Worm (Caenorhabditis elegans) whole organism, L3 larva: ENCODE measurements around the gene ttbk-5.

Source experiments
- ZK546.5 ChIP-seq: sonication (generic microtip); optimal IDR thresholded peaks from 2 replicates; lab custom pipeline; 2017; ENCODE audit warnings: missing biosample characterization, missing genetic modification characterization
- ceh-16 ChIP-seq: sonication (generic microtip); optimal IDR thresholded peaks from 2 replicates; lab custom pipeline; 2017; ENCODE audit warnings: missing biosample characterization, missing genetic modification characterization
- ceh-28 ChIP-seq: fragments of 150-350 bp; optimal IDR thresholded peaks from 2 replicates; lab custom pipeline; 2014; ENCODE audit warnings: missing biosample characterization, missing genetic modification reagents, missing genetic modification characterization
- egl-5 ChIP-seq: fragments of 150-350 bp; optimal IDR thresholded peaks from 2 replicates; lab custom pipeline; 2017; ENCODE audit warnings: missing biosample characterization, missing genetic modification reagents, missing genetic modification characterization, inconsistent platforms
- elt-1 ChIP-seq: fragments of 150-350 bp; optimal IDR thresholded peaks from 2 replicates; lab custom pipeline; 2014; ENCODE audit warnings: missing biosample characterization, missing genetic modification characterization
- hmg-11 ChIP-seq: sonication (generic microtip); optimal IDR thresholded peaks from 2 replicates; lab custom pipeline; 2016; ENCODE audit warnings: missing genetic modification characterization, missing compliant biosample characterization
- jun-1 ChIP-seq: fragments of 150-350 bp; optimal IDR thresholded peaks from 2 replicates; lab custom pipeline; 2014; ENCODE audit warnings: missing biosample characterization, missing genetic modification reagents, missing genetic modification characterization
- mml-1 ChIP-seq: fragments of 150-350 bp; sonication (generic microtip); optimal IDR thresholded peaks from 3 replicates; lab custom pipeline; 2014; ENCODE audit warnings: missing biosample characterization, missing genetic modification characterization
- nfya-1 ChIP-seq: sonication (generic microtip); optimal IDR thresholded peaks from 2 replicates; lab custom pipeline; 2017; ENCODE audit warnings: missing genetic modification characterization, mild to moderate bottlenecking, missing compliant biosample characterization, antibody characterized with exemption, moderate library complexity; ENCODE audit not compliant: insufficient read depth
- nhr-23 ChIP-seq: fragments of 150-350 bp; optimal IDR thresholded peaks from 2 replicates; lab custom pipeline; 2014; ENCODE audit warnings: missing biosample characterization, missing genetic modification reagents, missing genetic modification characterization
- nhr-28 ChIP-seq: fragments of 150-350 bp; optimal IDR thresholded peaks from 2 replicates; lab custom pipeline; 2014; ENCODE audit warnings: missing biosample characterization, missing genetic modification characterization
- pha-4 ChIP-seq: fragments of 150-350 bp; optimal IDR thresholded peaks from 2 replicates; lab custom pipeline; 2014; ENCODE audit warnings: missing biosample characterization, missing genetic modification reagents, missing genetic modification characterization
- skn-1 ChIP-seq: fragments of 150-350 bp; optimal IDR thresholded peaks from 2 replicates; lab custom pipeline; 2014; ENCODE audit warnings: missing biosample characterization, missing genetic modification characterization
- snpc-4 ChIP-seq: fragments of 150-350 bp; optimal IDR thresholded peaks from 2 replicates; lab custom pipeline; 2014; ENCODE audit warnings: missing biosample characterization, missing genetic modification characterization
- ztf-11 ChIP-seq: fragments of 150-350 bp; optimal IDR thresholded peaks from 2 replicates; lab custom pipeline; 2014; ENCODE audit warnings: missing biosample characterization, missing genetic modification characterization

Gene ttbk-5

DNA sequence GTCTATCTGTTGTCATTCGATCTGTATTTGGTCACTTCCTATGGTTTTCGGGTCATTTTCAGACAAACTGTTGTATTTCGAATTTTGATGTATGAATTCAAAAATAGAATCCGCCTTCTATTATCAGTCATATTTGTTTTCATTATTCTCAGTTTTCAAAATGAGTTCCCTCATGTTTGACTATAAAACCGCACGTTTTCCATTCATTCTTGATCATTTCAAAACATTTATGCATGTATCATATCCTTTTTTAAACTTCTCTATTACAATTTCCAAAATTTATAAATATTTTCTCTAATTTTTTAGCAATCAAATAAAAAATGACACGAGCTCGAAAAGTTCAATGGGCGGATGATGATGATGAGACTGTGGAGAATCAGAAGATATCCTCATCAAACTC, 47.3 kb downstream of the ttbk-5 start, which contains the start of gene K08F4.12:
Gene K08F4.12, plus strand, starts transcription at position 301 of the 400 bp plus-strand sequence.
- TF ChIP-seq ceh-28 (tag; lab: Kevin White, UChicago) = no peak
- no peak for TF ChIP-seq mml-1
- no peak for TF ChIP-seq nhr-23 (tag; lab: Kevin White, UChicago)
- no peak for TF ChIP-seq ceh-16 (tag; lab: Kevin White, UChicago)
- no peak for TF ChIP-seq snpc-4 (tag; lab: Kevin White, UChicago)
- TF ChIP-seq egl-5 (tag; lab: Kevin White, UChicago) = no peak
- TF ChIP-seq jun-1 (tag; lab: Kevin White, UChicago) = no peak
- no peak for TF ChIP-seq hmg-11 (tag; lab: Kevin White, UChicago)
- TF ChIP-seq ZK546.5 (tag; lab: Kevin White, UChicago) = no peak
- TF ChIP-seq ztf-11 (tag; lab: Kevin White, UChicago) = no peak
- no peak for TF ChIP-seq pha-4 (tag; lab: Kevin White, UChicago)
- TF ChIP-seq nfya-1 (tag; lab: Kevin White, UChicago) = no peak
- no peak for TF ChIP-seq nhr-28 (tag; lab: Kevin White, UChicago)
- TF ChIP-seq elt-1 (tag; lab: Kevin White, UChicago) = no peak

- no peak for TF ChIP-seq skn-1 (tag; lab: Kevin White, UChicago)
- peak; percentile 33 for TF ChIP-seq pha-4 (tag; lab: Kevin White, UChicago)
Observed at ce11 chrIV:10140143-10140542, 49.7 kb downstream of the ttbk-5 start, which contains the start of gene gst-3. Gene gst-3 (minus strand): TSS chrIV:10140243.
